Fruit fly (Drosophila melanogaster) whole organism, adult: ENCODE data around the gene PH4alphaMP.

Experiments
- cic ChIP-seq: fragments of 200-800 bp; sonication (Bioruptor generic); optimal IDR thresholded peaks from 2 replicates; lab custom pipeline; 2017; ENCODE audit warnings: missing biosample characterization, mild to moderate bottlenecking, missing genetic modification characterization, moderate library complexity
- kay ChIP-seq: fragments of 200-800 bp; sonication (Bioruptor generic); peaks from one replicate; lab custom pipeline; 2016; ENCODE audit warnings: missing biosample characterization, missing genetic modification characterization, borderline replicate concordance
- tj ChIP-seq: fragments of 200-800 bp; sonication (Bioruptor generic); optimal IDR thresholded peaks from 3 replicates; lab custom pipeline; 2017; ENCODE audit warnings: missing biosample characterization, mild to moderate bottlenecking, missing genetic modification characterization, moderate library complexity

- TF ChIP-seq kay (GFP tag; lab: Kevin White, UChicago) (no peak), tj (peak; percentile 99), cic (GFP tag; lab: Kevin White, UChicago) (no peak)
Observed at dm6 chr3R:30470690-30471089, 25.3 kb downstream of the PH4alphaMP start.
